Fruit fly (Drosophila melanogaster): ENCODE data around the gene sni.

- TF ChIP-seq CG14655 (GFP tag; optimal IDR thresholded peaks at IDR 0.05) (no peak), CG17806 (tag; optimal IDR thresholded peaks at IDR 0.05) (no peak), D1 (tag; optimal IDR thresholded peaks at IDR 0.05) (no peak), CG8301 (tag; optimal IDR thresholded peaks at IDR 0.05) (no peak), CG9948 (tag; optimal IDR thresholded peaks at IDR 0.05) (no peak), rn (GFP tag; IDR thresholded peaks at IDR 0.05) (no peak), CG10348 (GFP tag; IDR thresholded peaks at IDR 0.05) (no peak), CG8159 (tag; optimal IDR thresholded peaks at IDR 0.05) (no peak)
Observed at dm6 chrX:8243251-8243650, 565 bp downstream of the sni start.
